Fruit fly (Drosophila melanogaster): ENCODE results near the gene Oga.

The Oga gene

dm6 chr3R:21241332-21241731 is 22.5 kb downstream of the Oga start (continued):
- TF ChIP-seq CG10321 (GFP tag; IDR thresholded peaks at IDR 0.05) = no peak
- TF ChIP-seq grn (GFP tag; optimal IDR thresholded peaks at IDR 0.05) = peak; percentile 73
- TF ChIP-seq CG11085 (GFP tag; IDR thresholded peaks at IDR 0.05) = no peak
- peak; percentile 50; the same call in 1 of the 2 replicates for TF ChIP-seq Awh (GFP tag; IDR thresholded peaks at IDR 0.05)
- TF ChIP-seq exex (tag; optimal IDR thresholded peaks at IDR 0.05) = peak; percentile 61

- TF ChIP-seq sd (tag; optimal IDR thresholded peaks at IDR 0.05) = peak; percentile 20
- peak; percentile 87 for TF ChIP-seq exex (tag; optimal IDR thresholded peaks at IDR 0.05)
- no peak for TF ChIP-seq CG1647 (GFP tag; optimal IDR thresholded peaks at IDR 0.05)
- peak; percentile 1 for TF ChIP-seq sug (tag; optimal IDR thresholded peaks at IDR 0.05)
These were observed 23.4 kb downstream of the Oga start, which contains the start of gene CG5892 for dm6 chr3R:21242318-21242717. TSS of gene CG5892 (plus strand) at chr3R:21242618.

dm6 chr3R:21245846-21246245 is 27.0 kb downstream of the Oga start:
- no peak for TF ChIP-seq Xbp1 (GFP tag; optimal IDR thresholded peaks at IDR 0.05)
- no peak for TF ChIP-seq CG13287 (GFP tag; IDR thresholded peaks at IDR 0.05; ENCODE audit: partially characterized antibody)
- no peak for TF ChIP-seq CG34376 (GFP tag; optimal IDR thresholded peaks at IDR 0.05)
- TF ChIP-seq CG10147 (GFP tag; optimal IDR thresholded peaks at IDR 0.05) = no peak
- TF ChIP-seq CG18011 (GFP tag; optimal IDR thresholded peaks at IDR 0.05) = no peak
- no peak for TF ChIP-seq klu (GFP tag; IDR thresholded peaks at IDR 0.05)
- peak; percentile 96 for TF ChIP-seq exex (tag; optimal IDR thresholded peaks at IDR 0.05)
- TF ChIP-seq Vsx1 (GFP tag; optimal IDR thresholded peaks at IDR 0.05) = peak; percentile 22
- no peak for TF ChIP-seq CG6791 (GFP tag; IDR thresholded peaks at IDR 0.05; ENCODE audit: partially characterized antibody)
- no peak for TF ChIP-seq CG7987 (GFP tag; optimal IDR thresholded peaks at IDR 0.05)
- TF ChIP-seq crp (GFP tag; optimal IDR thresholded peaks at IDR 0.05) = no peak
- no peak for TF ChIP-seq Gug (GFP tag; IDR thresholded peaks at IDR 0.05)
- no peak for TF ChIP-seq pita (GFP tag; optimal IDR thresholded peaks at IDR 0.05)
- TF ChIP-seq Hey (tag; optimal IDR thresholded peaks at IDR 0.05) = peak; percentile 48
- 0 out of 3 replicates have a peak, but pooled peaks have one; percentile 17 for TF ChIP-seq vnd (GFP tag; IDR thresholded peaks at IDR 0.05; ENCODE audit: partially characterized antibody)
- no peak for TF ChIP-seq CG2678 (tag; optimal IDR thresholded peaks at IDR 0.05)
- TF ChIP-seq CG9609 (GFP tag; optimal IDR thresholded peaks at IDR 0.05) = no peak
- no peak for TF ChIP-seq Lpt (GFP tag; optimal IDR thresholded peaks at IDR 0.05)

dm6 chr3R:21246492-21247061 is 27.7 kb downstream of the Oga start, which contains the start of gene ETHR:
TSS of gene ETHR (plus strand) at chr3R:21247011.
- TF ChIP-seq Doc3 (GFP tag; IDR thresholded peaks at IDR 0.05; ENCODE audit: partially characterized antibody) = no peak
- no peak for TF ChIP-seq CG17359 (tag; optimal IDR thresholded peaks at IDR 0.05)
- TF ChIP-seq maf-S (GFP tag; optimal IDR thresholded peaks at IDR 0.05) = no peak
- TF ChIP-seq CG14667 (GFP tag; IDR thresholded peaks at IDR 0.05) = no peak
- TF ChIP-seq CG15601 (tag; optimal IDR thresholded peaks at IDR 0.05) = no peak
- TF ChIP-seq Hey (tag; optimal IDR thresholded peaks at IDR 0.05) = peak; percentile 21
- TF ChIP-seq CG2712 (tag; optimal IDR thresholded peaks at IDR 0.05) = no peak
- TF ChIP-seq Awh (GFP tag; IDR thresholded peaks at IDR 0.05) = no peak; the same call in 1 of the 2 replicates
- TF ChIP-seq row (GFP tag; IDR thresholded peaks at IDR 0.05) = peak; percentile 60; the same call in 2 of the 3 replicates
- no peak for TF ChIP-seq run (tag; optimal IDR thresholded peaks at IDR 0.05)
- no peak for TF ChIP-seq hb (GFP tag; IDR thresholded peaks at IDR 0.05; ENCODE audit: partially characterized antibody)
- TF ChIP-seq mld (GFP tag; IDR thresholded peaks at IDR 0.05; ENCODE audit: partially characterized antibody) = no peak
- peak; percentile 74 for TF ChIP-seq cwo (GFP tag; optimal IDR thresholded peaks at IDR 0.05)
- peak; percentile 68 for TF ChIP-seq HHEX (GFP tag; optimal IDR thresholded peaks at IDR 0.05)
- TF ChIP-seq ken (GFP tag; IDR thresholded peaks at IDR 0.05) = no peak
- TF ChIP-seq CG7372 (GFP tag; IDR thresholded peaks at IDR 0.05) = no peak
- no peak for TF ChIP-seq CG17802 (tag; optimal IDR thresholded peaks at IDR 0.05)
- no peak for TF ChIP-seq CG17186 (GFP tag; optimal IDR thresholded peaks at IDR 0.05)
- peak; percentile 41 for TF ChIP-seq Xbp1 (GFP tag; optimal IDR thresholded peaks at IDR 0.05)
- TF ChIP-seq MTF-1 (GFP tag; optimal IDR thresholded peaks at IDR 0.05; ENCODE audit: borderline replicate concordance) = no peak
- TF ChIP-seq D (optimal IDR thresholded peaks at IDR 0.05) = no peak
- TF ChIP-seq D (GFP tag; optimal IDR thresholded peaks at IDR 0.05) = no peak
- no peak for TF ChIP-seq ssp (GFP tag; IDR thresholded peaks at IDR 0.05)
